Worm (Caenorhabditis elegans) whole organism, early embryonic: ENCODE data around the gene C10B5.1.

Source experiments
- B0310.2 ChIP-seq: sonication (generic microtip); optimal IDR thresholded peaks from 2 replicates; lab custom pipeline; 2016; ENCODE audit warnings: mild to moderate bottlenecking, missing genetic modification characterization, missing compliant biosample characterization
- ama-1 ChIP-seq: fragments of 150-350 bp; optimal IDR thresholded peaks from 2 replicates; lab custom pipeline; 2014
- ceh-36 ChIP-seq: sonication (generic microtip); optimal IDR thresholded peaks from 2 replicates; lab custom pipeline; 2016; ENCODE audit warnings: missing genetic modification characterization, inconsistent platforms, missing compliant biosample characterization
- hnd-1 ChIP-seq: sonication (generic microtip); optimal IDR thresholded peaks from 2 replicates; lab custom pipeline; 2016; ENCODE audit warnings: missing genetic modification characterization, missing compliant biosample characterization

DNA sequence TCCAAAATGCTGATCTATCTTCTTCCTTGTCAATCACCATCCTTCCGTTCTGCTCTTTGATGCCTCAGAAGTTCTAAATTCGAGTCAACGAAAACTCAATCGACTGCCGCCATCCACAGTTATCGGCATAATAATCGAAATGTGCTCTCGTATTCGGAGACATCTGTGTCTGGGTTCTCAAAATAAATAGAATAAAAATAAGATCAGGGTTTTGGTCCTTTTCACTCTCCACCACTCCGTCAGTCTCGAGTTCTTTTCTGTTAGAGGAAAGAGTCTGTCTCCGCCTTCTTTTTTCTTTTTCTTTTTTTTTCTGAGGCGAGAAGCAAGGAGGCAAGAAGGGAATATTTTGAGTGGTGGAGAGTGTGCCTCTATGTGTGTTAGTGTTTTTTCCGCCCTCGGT lies 42.7 kb downstream of the C10B5.1 start, which contains the start of gene F41E6.17:
- TF ChIP-seq ceh-36 (tag; lab: Kevin White, UChicago) (no peak), ama-1 (lab: Kevin White, UChicago) (no peak), hnd-1 (no peak), B0310.2 (no peak)
